Worm (Caenorhabditis elegans) whole organism, midembryonic: Measurements from ENCODE around the gene set-25.

Experiments used
- T22C8.4 ChIP-seq: fragments of 200-800 bp; sonication (Bioruptor generic); IDR thresholded peaks from 2 replicates; pipeline ENCODE4 v1.3.6; 2022; ENCODE audit warnings: missing genetic modification characterization, missing compliant biosample characterization
- cog-1 ChIP-seq: sonication (generic microtip); optimal IDR thresholded peaks from 2 replicates; lab custom pipeline; 2016; ENCODE audit warnings: missing genetic modification characterization, missing compliant biosample characterization
- flt-1 ChIP-seq: fragments of 200-800 bp; sonication (Bioruptor generic); IDR thresholded peaks from 2 replicates; pipeline ENCODE4 v1.3.6; 2022; ENCODE audit warnings: missing genetic modification characterization, missing compliant biosample characterization
- klf-2 ChIP-seq: fragments of 200-800 bp; sonication (Bioruptor generic); conservative IDR thresholded peaks from 2 replicates; pipeline ENCODE4 v1.3.6; 2022; ENCODE audit warnings: missing genetic modification reagents, missing genetic modification characterization, missing compliant biosample characterization
- med-1 ChIP-seq: sonication (generic microtip); optimal IDR thresholded peaks from 2 replicates; lab custom pipeline; 2017; ENCODE audit warnings: missing genetic modification characterization, mild to moderate bottlenecking, missing compliant biosample characterization, antibody characterized with exemption, missing genetic modification reagents; ENCODE audit not compliant: insufficient read depth
- ref-1 ChIP-seq: fragments of 200-800 bp; sonication (Bioruptor generic); conservative IDR thresholded peaks from 2 replicates; pipeline ENCODE4 v1.3.6; 2022; ENCODE audit warnings: missing genetic modification reagents, missing genetic modification characterization, missing compliant biosample characterization
- tab-1 ChIP-seq: fragments of 200-800 bp; sonication (Bioruptor generic); IDR thresholded peaks from 2 replicates; pipeline ENCODE4 v1.3.6; 2022; ENCODE audit warnings: missing genetic modification characterization, missing compliant biosample characterization
- ztf-23 ChIP-seq: fragments of 200-800 bp; sonication (Bioruptor generic); IDR thresholded peaks from 2 replicates; pipeline ENCODE4 v1.3.6; 2022; ENCODE audit warnings: missing genetic modification reagents, missing genetic modification characterization, missing compliant biosample characterization
- ztf-29 ChIP-seq: fragments of 200-800 bp; sonication (Bioruptor generic); IDR thresholded peaks from 2 replicates; pipeline ENCODE4 v1.3.6; 2022; ENCODE audit warnings: missing genetic modification reagents, missing genetic modification characterization, missing compliant biosample characterization

Gene set-25

ce11 chrIII:13270896-13271295, 22.0 kb downstream of the set-25 start:
- TF ChIP-seq flt-1 (GFP tag; lab: Robert Waterston, UW) (no peak), tab-1 (GFP tag; lab: Robert Waterston, UW) (no peak), ztf-23 (GFP tag; lab: Robert Waterston, UW) (no peak), ref-1 (no peak), cog-1 (tag; lab: Kevin White, UChicago) (no peak)

- TF ChIP-seq klf-2 (GFP tag; lab: Robert Waterston, UW) (0 out of 2 replicates have a peak, but pooled peaks have one; percentile 44), ztf-23 (GFP tag; lab: Robert Waterston, UW) (peak; percentile 83), T22C8.4 (GFP tag; lab: Robert Waterston, UW) (peak; percentile 73), tab-1 (GFP tag; lab: Robert Waterston, UW) (peak; percentile 73; the same call in 1 of the 2 replicates), ztf-29 (GFP tag; lab: Robert Waterston, UW) (0 out of 2 replicates have a peak, but pooled peaks have one; percentile 25), ref-1 (0 out of 2 replicates have a peak, but pooled peaks have one; percentile 23), med-1 (GFP tag; lab: Kevin White, UChicago) (peak; percentile 89), cog-1 (tag; lab: Kevin White, UChicago) (peak; percentile 45), flt-1 (GFP tag; lab: Robert Waterston, UW) (peak; percentile 88)
Measured at ce11 chrIII:13268856-13269255, 24.0 kb downstream of the set-25 start, which contains the start of gene cpf-2. cpf-2 (minus strand) TSS chrIII:13268883.

ce11 chrIII:13267046-13267445, 25.8 kb downstream of the set-25 start:
- TF ChIP-seq cog-1 (tag; lab: Kevin White, UChicago) (no peak), ztf-29 (GFP tag; lab: Robert Waterston, UW) (no peak), med-1 (GFP tag; lab: Kevin White, UChicago) (no peak), T22C8.4 (GFP tag; lab: Robert Waterston, UW) (no peak), ztf-23 (GFP tag; lab: Robert Waterston, UW) (no peak), flt-1 (GFP tag; lab: Robert Waterston, UW) (no peak), klf-2 (GFP tag; lab: Robert Waterston, UW) (no peak), tab-1 (GFP tag; lab: Robert Waterston, UW) (no peak), ref-1 (no peak)

ce11 chrIII:13265566-13265965, 27.3 kb downstream of the set-25 start, which contains the start of gene F56A8.5:
F56A8.5 (plus strand) TSS chrIII:13265866.
- no peak for TF ChIP-seq tab-1 (GFP tag; lab: Robert Waterston, UW)
- TF ChIP-seq med-1 (GFP tag; lab: Kevin White, UChicago): no peak
- TF ChIP-seq flt-1 (GFP tag; lab: Robert Waterston, UW): no peak
- no peak for TF ChIP-seq ztf-29 (GFP tag; lab: Robert Waterston, UW)
- no peak for TF ChIP-seq klf-2 (GFP tag; lab: Robert Waterston, UW)
- TF ChIP-seq cog-1 (tag; lab: Kevin White, UChicago): no peak
- TF ChIP-seq ref-1: no peak
- TF ChIP-seq T22C8.4 (GFP tag; lab: Robert Waterston, UW): no peak
- TF ChIP-seq ztf-23 (GFP tag; lab: Robert Waterston, UW): no peak

- TF ChIP-seq flt-1 (GFP tag; lab: Robert Waterston, UW) (no peak), ztf-23 (GFP tag; lab: Robert Waterston, UW) (no peak), cog-1 (tag; lab: Kevin White, UChicago) (no peak), T22C8.4 (GFP tag; lab: Robert Waterston, UW) (no peak), ztf-29 (GFP tag; lab: Robert Waterston, UW) (no peak), tab-1 (GFP tag; lab: Robert Waterston, UW) (no peak), med-1 (GFP tag; lab: Kevin White, UChicago) (no peak), ref-1 (no peak), klf-2 (GFP tag; lab: Robert Waterston, UW) (no peak)
Measured at ce11 chrIII:13262987-13263386, 29.9 kb downstream of the set-25 start, which contains the start of gene F56A8.4. F56A8.4 (plus strand) TSS chrIII:13263287.

ce11 chrIII:13260344-13260743, 32.5 kb downstream of the set-25 start:
- TF ChIP-seq cog-1 (tag; lab: Kevin White, UChicago) (no peak), flt-1 (GFP tag; lab: Robert Waterston, UW) (no peak), ref-1 (no peak), med-1 (GFP tag; lab: Kevin White, UChicago) (no peak), klf-2 (GFP tag; lab: Robert Waterston, UW) (no peak), ztf-29 (GFP tag; lab: Robert Waterston, UW) (no peak), ztf-23 (GFP tag; lab: Robert Waterston, UW) (no peak), tab-1 (GFP tag; lab: Robert Waterston, UW) (no peak), T22C8.4 (GFP tag; lab: Robert Waterston, UW) (no peak)

- TF ChIP-seq tab-1 (GFP tag; lab: Robert Waterston, UW): no peak
- TF ChIP-seq ztf-29 (GFP tag; lab: Robert Waterston, UW): no peak
- TF ChIP-seq klf-2 (GFP tag; lab: Robert Waterston, UW): no peak
- 0 out of 2 replicates have a peak, but pooled peaks have one; percentile 17 for TF ChIP-seq flt-1 (GFP tag; lab: Robert Waterston, UW)
- no peak for TF ChIP-seq ref-1
- TF ChIP-seq cog-1 (tag; lab: Kevin White, UChicago): no peak
- TF ChIP-seq ztf-23 (GFP tag; lab: Robert Waterston, UW): no peak
Measured at ce11 chrIII:13258752-13259151, 34.1 kb downstream of the set-25 start.

ce11 chrIII:13258163-13258562, 34.7 kb downstream of the set-25 start:
- no peak for TF ChIP-seq tab-1 (GFP tag; lab: Robert Waterston, UW)
- TF ChIP-seq ref-1: no peak

- TF ChIP-seq med-1 (GFP tag; lab: Kevin White, UChicago) (no peak), tab-1 (GFP tag; lab: Robert Waterston, UW) (no peak), T22C8.4 (GFP tag; lab: Robert Waterston, UW) (no peak), ref-1 (no peak), klf-2 (GFP tag; lab: Robert Waterston, UW) (no peak)
Measured at ce11 chrIII:13256438-13256928, 36.4 kb downstream of the set-25 start, which contains the start of gene F56A8.3. F56A8.3 (plus strand) TSS chrIII:13256878.
